Worm (Caenorhabditis elegans) whole organism, L4 larva: ENCODE results near the gene srw-38.

Experiments used
- F10B5.3 ChIP-seq: sonication (generic microtip); optimal IDR thresholded peaks from 2 replicates; lab custom pipeline; 2016; ENCODE audit warnings: mild to moderate bottlenecking, missing genetic modification characterization, missing compliant biosample characterization
- F44E2.7 ChIP-seq: fragments of 200-800 bp; sonication (Bioruptor generic); IDR thresholded peaks from 2 replicates; pipeline ENCODE4 v2.1.2; 2022; ENCODE audit warnings: missing genetic modification characterization, missing compliant biosample characterization
- T20F7.1 ChIP-seq: fragments of 200-800 bp; sonication (Bioruptor generic); optimal IDR thresholded peaks from 2 replicates; lab custom pipeline; 2018; ENCODE audit warnings: mild to moderate bottlenecking, missing genetic modification characterization, missing compliant biosample characterization
- Y48G9A.11 ChIP-seq: fragments of 200-800 bp; sonication (Bioruptor generic); IDR thresholded peaks from 2 replicates; pipeline ENCODE4 v1.3.6; 2022; ENCODE audit warnings: missing genetic modification reagents, missing genetic modification characterization, missing compliant biosample characterization
- Y75B8A.6 ChIP-seq: fragments of 200-800 bp; sonication (Bioruptor generic); IDR thresholded peaks from 2 replicates; pipeline ENCODE4 v1.3.6; 2022; ENCODE audit warnings: missing genetic modification reagents, missing genetic modification characterization, missing compliant biosample characterization
- ZK546.5 ChIP-seq, 2 experiments: sonication (generic microtip); optimal IDR thresholded peaks; 2 replicates each; lab custom pipeline; 2017; ENCODE audit warnings: missing biosample characterization in 2 of 2, missing genetic modification characterization in 2 of 2
- aha-1 ChIP-seq: fragments of 150-350 bp; peaks from one replicate; lab custom pipeline; 2014; ENCODE audit warnings: missing biosample characterization, missing genetic modification characterization
- aly-2 ChIP-seq: sonication (generic microtip); optimal IDR thresholded peaks from 2 replicates; lab custom pipeline; 2018; ENCODE audit warnings: missing biosample characterization, missing genetic modification characterization
- ceh-82 ChIP-seq: sonication (generic microtip); optimal IDR thresholded peaks from 2 replicates; lab custom pipeline; 2017; ENCODE audit warnings: missing biosample characterization, missing genetic modification characterization
- daf-16 ChIP-seq, 3 experiments: sonication (generic microtip); optimal IDR thresholded peaks; 2 replicates each; lab custom pipeline; 2016 to 2017; ENCODE audit warnings: missing genetic modification characterization in 3 of 3, missing genetic modification reagents in 3 of 3, mild to moderate bottlenecking in 2 of 3, missing compliant biosample characterization in 2 of 3, missing biosample characterization in 1 of 3, moderate library complexity in 1 of 3
- daf-19 ChIP-seq: fragments of 200-800 bp; sonication (Bioruptor generic); conservative IDR thresholded peaks from 2 replicates; pipeline ENCODE4 v1.3.6; 2022; ENCODE audit warnings: missing genetic modification characterization, missing compliant biosample characterization
- dmd-6 ChIP-seq: fragments of 200-800 bp; sonication (Bioruptor generic); IDR thresholded peaks from 2 replicates; pipeline ENCODE4 v1.3.6; 2022; ENCODE audit warnings: missing genetic modification reagents, missing genetic modification characterization, missing compliant biosample characterization
- dve-1 ChIP-seq: sonication (generic microtip); optimal IDR thresholded peaks from 2 replicates; lab custom pipeline; 2017; ENCODE audit warnings: antibody characterized with exemption, mild to moderate bottlenecking, missing genetic modification characterization, missing compliant biosample characterization; ENCODE audit not compliant: insufficient read depth
- egl-43 ChIP-seq: fragments of 200-800 bp; sonication (Bioruptor generic); IDR thresholded peaks from 2 replicates; pipeline ENCODE4 v1.3.6; 2022; ENCODE audit warnings: missing genetic modification reagents, missing genetic modification characterization, missing compliant biosample characterization
- fkh-10 ChIP-seq: fragments of 150-350 bp; optimal IDR thresholded peaks from 2 replicates; lab custom pipeline; 2014; ENCODE audit warnings: missing biosample characterization, missing genetic modification reagents, missing genetic modification characterization
- hlh-30 ChIP-seq: sonication (generic microtip); optimal IDR thresholded peaks from 2 replicates; lab custom pipeline; 2017; ENCODE audit warnings: antibody characterized with exemption, mild to moderate bottlenecking, missing genetic modification characterization, missing compliant biosample characterization; ENCODE audit not compliant: insufficient read depth
- lim-7 ChIP-seq: fragments of 200-800 bp; sonication (Bioruptor generic); IDR thresholded peaks from 2 replicates; pipeline ENCODE4 v1.3.6; 2022; ENCODE audit warnings: missing genetic modification characterization, missing compliant biosample characterization
- lin-1 ChIP-seq: fragments of 200-800 bp; sonication (Bioruptor generic); IDR thresholded peaks from 2 replicates; pipeline ENCODE4 v1.3.6; 2022; ENCODE audit warnings: missing genetic modification reagents, missing genetic modification characterization, missing compliant biosample characterization
- lsy-2 ChIP-seq, 2 experiments: fragments of 150-350 bp in 1 of 2; sonication (generic microtip) in 1 of 2; optimal IDR thresholded peaks; 2 replicates each; lab custom pipeline; 2014 to 2017; ENCODE audit warnings: missing biosample characterization in 2 of 2, missing genetic modification characterization in 2 of 2
- mes-2 ChIP-seq: sonication (generic microtip); optimal IDR thresholded peaks from 2 replicates; lab custom pipeline; 2016; ENCODE audit warnings: missing genotype, mild to moderate bottlenecking, missing genetic modification characterization, missing compliant biosample characterization; ENCODE audit not compliant: poor library complexity, severe bottlenecking
- mxl-3 ChIP-seq: fragments of 200-800 bp; sonication (Bioruptor generic); optimal IDR thresholded peaks from 2 replicates; lab custom pipeline; 2018; ENCODE audit warnings: mild to moderate bottlenecking, missing genetic modification characterization, missing compliant biosample characterization
- nhr-102 ChIP-seq: sonication (generic microtip); optimal IDR thresholded peaks from 2 replicates; lab custom pipeline; 2016; ENCODE audit warnings: mild to moderate bottlenecking, missing genetic modification characterization, moderate library complexity, missing compliant biosample characterization
- nhr-28 ChIP-seq: fragments of 150-350 bp; optimal IDR thresholded peaks from 2 replicates; lab custom pipeline; 2014; ENCODE audit warnings: missing biosample characterization, missing genetic modification characterization
- nhr-41 ChIP-seq: fragments of 200-800 bp; sonication (Bioruptor generic); IDR thresholded peaks from 2 replicates; pipeline ENCODE4 v1.3.6; 2022; ENCODE audit warnings: missing genetic modification reagents, missing genetic modification characterization, missing compliant biosample characterization
- nhr-42 ChIP-seq: fragments of 200-800 bp; sonication (Bioruptor generic); IDR thresholded peaks from 2 replicates; pipeline ENCODE4 v1.3.6; 2022; ENCODE audit warnings: missing genetic modification characterization, missing compliant biosample characterization
- php-3 ChIP-seq: fragments of 200-800 bp; sonication (Bioruptor generic); IDR thresholded peaks from 2 replicates; pipeline ENCODE4 v1.3.6; 2022; ENCODE audit warnings: missing genetic modification reagents, missing genetic modification characterization, missing compliant biosample characterization
- pqm-1 ChIP-seq: sonication (generic microtip); optimal IDR thresholded peaks from 2 replicates; lab custom pipeline; 2017; ENCODE audit warnings: missing biosample characterization, missing genetic modification characterization
- spr-3 ChIP-seq: fragments of 200-800 bp; sonication (Bioruptor generic); optimal IDR thresholded peaks from 2 replicates; lab custom pipeline; 2018; ENCODE audit warnings: mild to moderate bottlenecking, missing genetic modification characterization, missing compliant biosample characterization
- tag-97 ChIP-seq: fragments of 200-800 bp; sonication (Bioruptor generic); IDR thresholded peaks from 2 replicates; pipeline ENCODE4 v1.3.6; 2022; ENCODE audit warnings: missing genetic modification characterization, missing compliant biosample characterization
- tra-1 ChIP-seq: fragments of 200-800 bp; sonication (Bioruptor generic); IDR thresholded peaks from 2 replicates; pipeline ENCODE4 v1.3.6; 2022; ENCODE audit warnings: missing genetic modification reagents, missing genetic modification characterization, missing compliant biosample characterization
- unc-130 ChIP-seq: sonication (generic microtip); optimal IDR thresholded peaks from 2 replicates; lab custom pipeline; 2016; ENCODE audit warnings: missing genetic modification reagents, missing genetic modification characterization, missing compliant biosample characterization
- unc-62 ChIP-seq, 3 experiments: fragments of 150-350 bp in 1 of 3; sonication (generic microtip); optimal IDR thresholded peaks in 2 of 3; peaks in 1 of 3; 1 replicate in 1 of 3; 2 replicates in 2 of 3; lab custom pipeline; 2014 to 2017; ENCODE audit warnings: missing biosample characterization in 3 of 3, missing genetic modification characterization in 3 of 3, missing genetic modification reagents in 3 of 3, missing genotype in 1 of 3
- zfp-3 ChIP-seq: fragments of 200-800 bp; sonication (Bioruptor generic); conservative IDR thresholded peaks from 2 replicates; pipeline ENCODE4 v1.3.6; 2022; ENCODE audit warnings: missing genetic modification reagents, missing genetic modification characterization, missing compliant biosample characterization

Gene srw-38

ce11 chrV:19829225-19829624 is 7.0 kb upstream of the srw-38 start:
- TF ChIP-seq aha-1 (tag; lab: Kevin White, UChicago) (peak; percentile 66), aly-2 (tag; lab: Kevin White, UChicago) (no peak)

ce11 chrV:19830815-19831214 is 5.4 kb upstream of the srw-38 start, which contains the start of gene pcp-4:
pcp-4 (minus strand) TSS chrV:19831011.
- no peak for TF ChIP-seq fkh-10 (GFP tag; lab: Kevin White, UChicago)
- no peak for TF ChIP-seq lsy-2 (tag; optimal IDR thresholded peaks at IDR 0.05; lab: Kevin White, UChicago)
- no peak for TF ChIP-seq ceh-82
- peak; percentile 12; the same call in 1 of the 2 replicates for TF ChIP-seq dmd-6 (GFP tag; lab: Robert Waterston, UW)
- TF ChIP-seq zfp-3: no peak
- no peak for TF ChIP-seq lim-7 (GFP tag; lab: Robert Waterston, UW)
- no peak for TF ChIP-seq egl-43 (GFP tag; lab: Robert Waterston, UW)
- TF ChIP-seq php-3 (GFP tag; lab: Robert Waterston, UW): peak; percentile 83; the same call in 1 of the 2 replicates
- TF ChIP-seq spr-3: no peak
- TF ChIP-seq nhr-41: no peak
- TF ChIP-seq tag-97 (GFP tag; lab: Robert Waterston, UW): no peak
- no peak for TF ChIP-seq Y75B8A.6 (GFP tag; lab: Robert Waterston, UW)
- no peak for TF ChIP-seq nhr-42 (GFP tag; lab: Robert Waterston, UW)
- TF ChIP-seq mes-2 (tag; lab: Kevin White, UChicago): no peak
- TF ChIP-seq nhr-102 (tag; lab: Kevin White, UChicago): no peak
- TF ChIP-seq mxl-3: no peak
- TF ChIP-seq unc-130: no peak
- TF ChIP-seq F44E2.7: no peak
- TF ChIP-seq T20F7.1: no peak
- no peak for TF ChIP-seq daf-19 (GFP tag; lab: Robert Waterston, UW)
- peak; percentile 57 for TF ChIP-seq pqm-1 (tag; lab: Kevin White, UChicago)

ce11 chrV:19831588-19831987 is 4.7 kb upstream of the srw-38 start:
- TF ChIP-seq pqm-1 (tag; lab: Kevin White, UChicago): peak; percentile 58
- TF ChIP-seq unc-62 (GFP tag; optimal IDR thresholded peaks at IDR 0.05 in 1 of 2; lab: Kevin White, UChicago): peak in 1 of 2 experiments; percentile 71
- TF ChIP-seq unc-62 (tag; optimal IDR thresholded peaks at IDR 0.05; lab: Kevin White, UChicago): no peak
- no peak for TF ChIP-seq ZK546.5 (tag; optimal IDR thresholded peaks at IDR 0.05; lab: Kevin White, UChicago)

ce11 chrV:19845927-19846845 is 9.9 kb downstream of the srw-38 start, which contains the start of gene Y116F11B.6:
Y116F11B.6 (minus strand) TSS chrV:19845977.
- TF ChIP-seq tra-1 (GFP tag; lab: Robert Waterston, UW) (0 out of 2 replicates have a peak, but pooled peaks have one; percentile 11), nhr-28 (tag; lab: Kevin White, UChicago) (peak; percentile 5), lin-1 (GFP tag; lab: Robert Waterston, UW) (no peak), dve-1 (tag; lab: Kevin White, UChicago) (peak; percentile 14), Y48G9A.11 (GFP tag; lab: Robert Waterston, UW) (no peak), F10B5.3 (tag; lab: Kevin White, UChicago) (no peak), daf-16 (GFP tag; optimal IDR thresholded peaks at IDR 0.05; lab: Kevin White, UChicago) (no peak), daf-16 (tag; optimal IDR thresholded peaks at IDR 0.05; lab: Kevin White, UChicago) (peak; percentile 25), pqm-1 (tag; lab: Kevin White, UChicago) (peak; percentile 20), mxl-3 (peak; percentile 63), hlh-30 (tag; lab: Kevin White, UChicago) (peak; percentile 11), aha-1 (tag; lab: Kevin White, UChicago) (peak; percentile 41)
- TF ChIP-seq, all 104 proteins: peak for 8
